Worm (Caenorhabditis elegans) whole organism, L4 larva: ENCODE measurements around the gene nsph-4.1.
A peak's percentile ranks its signal among the peaks of the same experiment; 100 is the strongest.

ENCODE experiments used
- F10B5.3 ChIP-seq: sonication (generic microtip); optimal IDR thresholded peaks from 2 replicates; lab custom pipeline; 2016; ENCODE audit warnings: mild to moderate bottlenecking, missing genetic modification characterization, missing compliant biosample characterization
- F26F4.8 ChIP-seq: fragments of 200-800 bp; sonication (Bioruptor generic); conservative IDR thresholded peaks from 2 replicates; pipeline ENCODE4 v1.3.6; 2022; ENCODE audit warnings: missing genetic modification characterization, missing compliant biosample characterization
- R02D3.7 ChIP-seq: fragments of 150-350 bp; sonication (generic microtip); optimal IDR thresholded peaks from 3 replicates; lab custom pipeline; 2014; ENCODE audit warnings: missing biosample characterization, missing genetic modification characterization
- Y75B8A.6 ChIP-seq: fragments of 200-800 bp; sonication (Bioruptor generic); IDR thresholded peaks from 2 replicates; pipeline ENCODE4 v1.3.6; 2022; ENCODE audit warnings: missing genetic modification reagents, missing genetic modification characterization, missing compliant biosample characterization
- ZK337.2 ChIP-seq: fragments of 200-800 bp; sonication (Bioruptor generic); IDR thresholded peaks from 2 replicates; pipeline ENCODE4 v1.3.6; 2022; ENCODE audit warnings: missing genetic modification reagents, missing genetic modification characterization, missing compliant biosample characterization
- aha-1 ChIP-seq: fragments of 150-350 bp; peaks from one replicate; lab custom pipeline; 2014; ENCODE audit warnings: missing biosample characterization, missing genetic modification characterization
- arid-1 ChIP-seq: fragments of 200-800 bp; sonication (Bioruptor generic); conservative IDR thresholded peaks from 2 replicates; pipeline ENCODE4 v1.3.6; 2022; ENCODE audit warnings: missing genetic modification reagents, missing genetic modification characterization, missing compliant biosample characterization
- attf-4 ChIP-seq: sonication (generic microtip); optimal IDR thresholded peaks from 3 replicates; lab custom pipeline; 2017; ENCODE audit warnings: missing biosample characterization, missing genetic modification characterization
- ceh-20 ChIP-seq: fragments of 200-800 bp; sonication (Bioruptor generic); IDR thresholded peaks from 2 replicates; pipeline ENCODE4 v1.3.6; 2022; ENCODE audit warnings: missing genetic modification reagents, missing genetic modification characterization, missing compliant biosample characterization
- ceh-32 ChIP-seq: sonication (generic microtip); optimal IDR thresholded peaks from 2 replicates; lab custom pipeline; 2016; ENCODE audit warnings: mild to moderate bottlenecking, missing genetic modification characterization, missing compliant biosample characterization; ENCODE audit not compliant: poor library complexity
- daf-16 ChIP-seq, 3 experiments: sonication (generic microtip); optimal IDR thresholded peaks; 2 replicates each; lab custom pipeline; 2016 to 2017; ENCODE audit warnings: missing genetic modification characterization in 3 of 3, missing genetic modification reagents in 3 of 3, mild to moderate bottlenecking in 2 of 3, missing compliant biosample characterization in 2 of 3, missing biosample characterization in 1 of 3, moderate library complexity in 1 of 3
- daf-8 ChIP-seq: fragments of 200-800 bp; sonication (Bioruptor generic); IDR thresholded peaks from 2 replicates; pipeline ENCODE4 v1.3.6; 2022; ENCODE audit warnings: missing genetic modification characterization, missing compliant biosample characterization
- dmd-8 ChIP-seq: fragments of 200-800 bp; sonication (Bioruptor generic); IDR thresholded peaks from 2 replicates; pipeline ENCODE4 v1.3.6; 2022; ENCODE audit warnings: missing genetic modification characterization, missing compliant biosample characterization
- dpl-1 ChIP-seq: fragments of 150-350 bp; optimal IDR thresholded peaks from 2 replicates; lab custom pipeline; 2014; ENCODE audit warnings: missing biosample characterization, missing genetic modification reagents, missing genetic modification characterization
- egl-27 ChIP-seq: sonication (generic microtip); optimal IDR thresholded peaks from 3 replicates; lab custom pipeline; 2017; ENCODE audit warnings: missing biosample characterization, missing genetic modification reagents, missing genetic modification characterization
- fkh-10 ChIP-seq: fragments of 150-350 bp; optimal IDR thresholded peaks from 2 replicates; lab custom pipeline; 2014; ENCODE audit warnings: missing biosample characterization, missing genetic modification reagents, missing genetic modification characterization
- fos-1 ChIP-seq: fragments of 150-350 bp; optimal IDR thresholded peaks from 2 replicates; lab custom pipeline; 2014; ENCODE audit warnings: missing biosample characterization, missing genetic modification characterization
- gei-8 ChIP-seq: fragments of 200-800 bp; sonication (Bioruptor generic); optimal IDR thresholded peaks from 2 replicates; lab custom pipeline; 2018; ENCODE audit warnings: mild to moderate bottlenecking, missing genetic modification characterization, missing compliant biosample characterization
- hlh-30 ChIP-seq: sonication (generic microtip); optimal IDR thresholded peaks from 2 replicates; lab custom pipeline; 2017; ENCODE audit warnings: antibody characterized with exemption, mild to moderate bottlenecking, missing genetic modification characterization, missing compliant biosample characterization; ENCODE audit not compliant: insufficient read depth
- hmg-1.1 ChIP-seq: fragments of 200-800 bp; sonication (Bioruptor generic); IDR thresholded peaks from 2 replicates; pipeline ENCODE4 v1.3.6; 2022; ENCODE audit warnings: missing genetic modification reagents, missing genetic modification characterization, missing compliant biosample characterization
- lin-13 ChIP-seq: fragments of 150-350 bp; optimal IDR thresholded peaks from 2 replicates; lab custom pipeline; 2014; ENCODE audit warnings: missing biosample characterization, missing genetic modification reagents, missing genetic modification characterization
- lin-15B ChIP-seq: fragments of 150-350 bp; sonication (generic microtip); optimal IDR thresholded peaks from 3 replicates; lab custom pipeline; 2014; ENCODE audit warnings: missing biosample characterization, missing genetic modification characterization
- lin-29 ChIP-seq: fragments of 200-800 bp; sonication (Bioruptor generic); IDR thresholded peaks from 2 replicates; pipeline ENCODE4 v1.3.6; 2022; ENCODE audit warnings: missing genetic modification reagents, missing genetic modification characterization, missing compliant biosample characterization
- lin-38 ChIP-seq: fragments of 200-800 bp; sonication (Bioruptor generic); IDR thresholded peaks from 2 replicates; pipeline ENCODE4 v1.3.6; 2022; ENCODE audit warnings: missing genetic modification reagents, missing genetic modification characterization, missing compliant biosample characterization
- lir-3 ChIP-seq: sonication (generic microtip); optimal IDR thresholded peaks from 2 replicates; lab custom pipeline; 2016; ENCODE audit warnings: mild to moderate bottlenecking, missing genetic modification characterization, missing compliant biosample characterization
- lsy-2 ChIP-seq, 2 experiments: fragments of 150-350 bp in 1 of 2; sonication (generic microtip) in 1 of 2; optimal IDR thresholded peaks; 2 replicates each; lab custom pipeline; 2014 to 2017; ENCODE audit warnings: missing biosample characterization in 2 of 2, missing genetic modification characterization in 2 of 2
- mdl-1 ChIP-seq, 2 experiments: fragments of 150-350 bp in 1 of 2; sonication (generic microtip) in 1 of 2; optimal IDR thresholded peaks; 2 replicates each; lab custom pipeline; 2014 to 2017; ENCODE audit warnings: missing biosample characterization in 2 of 2, missing genetic modification characterization in 2 of 2
- mep-1 ChIP-seq: fragments of 150-350 bp; sonication (generic microtip); optimal IDR thresholded peaks from 3 replicates; lab custom pipeline; 2014; ENCODE audit warnings: missing biosample characterization, missing genetic modification characterization
- mxl-2 ChIP-seq: fragments of 200-800 bp; sonication (Bioruptor generic); conservative IDR thresholded peaks from 2 replicates; pipeline ENCODE4 v1.3.6; 2022; ENCODE audit warnings: missing genetic modification reagents, missing genetic modification characterization, missing compliant biosample characterization
- mxl-3 ChIP-seq: fragments of 200-800 bp; sonication (Bioruptor generic); optimal IDR thresholded peaks from 2 replicates; lab custom pipeline; 2018; ENCODE audit warnings: mild to moderate bottlenecking, missing genetic modification characterization, missing compliant biosample characterization
- nhr-102 ChIP-seq: sonication (generic microtip); optimal IDR thresholded peaks from 2 replicates; lab custom pipeline; 2016; ENCODE audit warnings: mild to moderate bottlenecking, missing genetic modification characterization, moderate library complexity, missing compliant biosample characterization
- nhr-237 ChIP-seq: sonication (generic microtip); optimal IDR thresholded peaks from 2 replicates; lab custom pipeline; 2017; ENCODE audit warnings: missing biosample characterization, missing genetic modification characterization
- nhr-25 ChIP-seq: sonication (generic microtip); optimal IDR thresholded peaks from 2 replicates; lab custom pipeline; 2017; ENCODE audit warnings: missing genetic modification characterization, mild to moderate bottlenecking, missing compliant biosample characterization, antibody characterized with exemption, moderate library complexity, borderline replicate concordance; ENCODE audit not compliant: insufficient read depth
- nhr-28 ChIP-seq: fragments of 150-350 bp; optimal IDR thresholded peaks from 2 replicates; lab custom pipeline; 2014; ENCODE audit warnings: missing biosample characterization, missing genetic modification characterization
- nhr-41 ChIP-seq: fragments of 200-800 bp; sonication (Bioruptor generic); IDR thresholded peaks from 2 replicates; pipeline ENCODE4 v1.3.6; 2022; ENCODE audit warnings: missing genetic modification reagents, missing genetic modification characterization, missing compliant biosample characterization
- nhr-48 ChIP-seq: sonication (generic microtip); optimal IDR thresholded peaks from 2 replicates; lab custom pipeline; 2016; ENCODE audit warnings: mild to moderate bottlenecking, missing genetic modification characterization, missing compliant biosample characterization
- nhr-6 ChIP-seq: fragments of 150-350 bp; optimal IDR thresholded peaks from 2 replicates; lab custom pipeline; 2014; ENCODE audit warnings: missing biosample characterization, missing genetic modification characterization
- pqm-1 ChIP-seq: sonication (generic microtip); optimal IDR thresholded peaks from 2 replicates; lab custom pipeline; 2017; ENCODE audit warnings: missing biosample characterization, missing genetic modification characterization
- saeg-2 ChIP-seq: fragments of 200-800 bp; sonication (Bioruptor generic); IDR thresholded peaks from 2 replicates; pipeline ENCODE4 v1.3.6; 2022; ENCODE audit warnings: missing genetic modification reagents, missing genetic modification characterization, missing compliant biosample characterization
- sdz-12 ChIP-seq: fragments of 200-800 bp; sonication (Bioruptor generic); optimal IDR thresholded peaks from 2 replicates; lab custom pipeline; 2018; ENCODE audit warnings: mild to moderate bottlenecking, missing genetic modification characterization, missing compliant biosample characterization
- snpc-1.2 ChIP-seq: fragments of 200-800 bp; sonication (Bioruptor generic); IDR thresholded peaks from 2 replicates; pipeline ENCODE4 v1.3.6; 2022; ENCODE audit warnings: missing genetic modification reagents, missing genetic modification characterization, missing compliant biosample characterization
- spr-1 ChIP-seq: sonication (generic microtip); optimal IDR thresholded peaks from 2 replicates; lab custom pipeline; 2016; ENCODE audit warnings: mild to moderate bottlenecking, missing genetic modification characterization, missing compliant biosample characterization
- unc-130 ChIP-seq: sonication (generic microtip); optimal IDR thresholded peaks from 2 replicates; lab custom pipeline; 2016; ENCODE audit warnings: missing genetic modification reagents, missing genetic modification characterization, missing compliant biosample characterization
- vab-7 ChIP-seq: fragments of 200-800 bp; sonication (Bioruptor generic); IDR thresholded peaks from 2 replicates; pipeline ENCODE4 v1.3.6; 2022; ENCODE audit warnings: missing genetic modification reagents, missing genetic modification characterization, missing compliant biosample characterization
- zag-1 ChIP-seq: fragments of 150-350 bp; optimal IDR thresholded peaks from 2 replicates; lab custom pipeline; 2014; ENCODE audit warnings: missing biosample characterization, missing genetic modification characterization
- zfp-2 ChIP-seq: sonication (generic microtip); optimal IDR thresholded peaks from 2 replicates; lab custom pipeline; 2016; ENCODE audit warnings: mild to moderate bottlenecking, missing genetic modification characterization, missing compliant biosample characterization
- zip-2 ChIP-seq: fragments of 150-350 bp; optimal IDR thresholded peaks from 2 replicates; lab custom pipeline; 2014; ENCODE audit warnings: missing biosample characterization, missing genetic modification characterization
- ztf-11 ChIP-seq: fragments of 150-350 bp; optimal IDR thresholded peaks from 2 replicates; lab custom pipeline; 2014; ENCODE audit warnings: missing biosample characterization, missing genetic modification characterization

Gene nsph-4.1

ce11 chrIV:5209390-5209789 is 17.3 kb upstream of the nsph-4.1 start, which contains the start of the genes Y59E9AL.36 and nbet-1 (continued):
- TF ChIP-seq hlh-30 = peak; percentile 66
- peak; percentile 95 for TF ChIP-seq lin-38 (GFP tag; lab: Robert Waterston, UW)
- peak; percentile 66; the same call in 1 of the 2 replicates for TF ChIP-seq hmg-1.1
- no peak for TF ChIP-seq unc-130 (GFP tag; lab: Kevin White, UChicago)
- TF ChIP-seq saeg-2 = no peak
- TF ChIP-seq mep-1 (tag; lab: Kevin White, UChicago) = peak; percentile 76
- TF ChIP-seq nhr-41 = no peak
- no peak for TF ChIP-seq attf-4 (tag; lab: Kevin White, UChicago)
- no peak for TF ChIP-seq dmd-8 (GFP tag; lab: Robert Waterston, UW)
- TF ChIP-seq nhr-102 (tag; lab: Kevin White, UChicago) = peak; percentile 5
- no peak for TF ChIP-seq fkh-10
- TF ChIP-seq nhr-6 (tag; lab: Kevin White, UChicago) = peak; percentile 72
- peak in 1 of 2 experiments; percentile 33 for TF ChIP-seq daf-16 (GFP tag; optimal IDR thresholded peaks at IDR 0.05; lab: Kevin White, UChicago)
- TF ChIP-seq daf-16 (tag; optimal IDR thresholded peaks at IDR 0.05; lab: Kevin White, UChicago) = peak; percentile 75
- TF ChIP-seq nhr-28 (tag; lab: Kevin White, UChicago) = peak; percentile 59
- TF ChIP-seq dpl-1 = peak; percentile 83
- TF ChIP-seq F10B5.3 = no peak
- TF ChIP-seq nhr-48 (tag; lab: Kevin White, UChicago) = no peak
- 0 out of 2 replicates have a peak, but pooled peaks have one; percentile 19 for TF ChIP-seq arid-1
- TF ChIP-seq mdl-1 (tag; optimal IDR thresholded peaks at IDR 0.05; lab: Kevin White, UChicago) = peak in 1 of 2 experiments; percentile 49
- no peak for TF ChIP-seq spr-1 (tag; lab: Kevin White, UChicago)
- no peak for TF ChIP-seq zip-2 (tag; lab: Kevin White, UChicago)
- TF ChIP-seq pqm-1 (tag; lab: Kevin White, UChicago) = peak; percentile 5
- no peak for TF ChIP-seq gei-8 (GFP tag; lab: Kevin White, UChicago)
- TF ChIP-seq nhr-25 (tag; lab: Kevin White, UChicago) = peak; percentile 27

ce11 chrIV:5210606-5211005 is 16.0 kb upstream of the nsph-4.1 start:
- TF ChIP-seq nhr-28 (tag; lab: Kevin White, UChicago) (no peak), sdz-12 (no peak), vab-7 (GFP tag; lab: Robert Waterston, UW) (no peak), zfp-2 (tag; lab: Kevin White, UChicago) (no peak), ztf-11 (tag; lab: Kevin White, UChicago) (no peak), nhr-25 (tag; lab: Kevin White, UChicago) (no peak), hlh-30 (no peak), F10B5.3 (no peak), nhr-6 (tag; lab: Kevin White, UChicago) (no peak), lin-29 (GFP tag; lab: Robert Waterston, UW) (no peak), ceh-20 (no peak), fos-1 (tag; lab: Kevin White, UChicago) (no peak), Y75B8A.6 (no peak), lsy-2 (tag; optimal IDR thresholded peaks at IDR 0.05; lab: Kevin White, UChicago) (peak in 1 of 2 experiments; percentile 8), mxl-2 (GFP tag; lab: Robert Waterston, UW) (no peak), ceh-32 (tag; lab: Kevin White, UChicago) (no peak), hmg-1.1 (no peak), lir-3 (no peak), aha-1 (tag; lab: Kevin White, UChicago) (peak; percentile 53), mxl-3 (GFP tag; lab: Kevin White, UChicago) (no peak), lin-15B (no peak), ZK337.2 (no peak), R02D3.7 (peak; percentile 9), daf-8 (GFP tag; lab: Robert Waterston, UW) (no peak), nhr-237 (tag; lab: Kevin White, UChicago) (no peak), lin-38 (GFP tag; lab: Robert Waterston, UW) (peak; percentile 41), gei-8 (GFP tag; lab: Kevin White, UChicago) (no peak), mep-1 (tag; lab: Kevin White, UChicago) (peak; percentile 5), F26F4.8 (GFP tag; lab: Robert Waterston, UW) (no peak), dpl-1 (no peak), snpc-1.2 (GFP tag; lab: Robert Waterston, UW) (0 out of 2 replicates have a peak, but pooled peaks have one; percentile 43), unc-130 (GFP tag; lab: Kevin White, UChicago) (no peak), egl-27 (tag; lab: Kevin White, UChicago) (no peak), zag-1 (tag; lab: Kevin White, UChicago) (no peak), lin-13 (no peak)
